Worm (Caenorhabditis elegans) whole organism, mixed stage, embryonic: ENCODE data around the gene H06H21.8.

Source experiments
- M03D4.4 ChIP-seq: sonication (generic microtip); optimal IDR thresholded peaks from 2 replicates; lab custom pipeline; 2017; ENCODE audit warnings: mild to moderate bottlenecking, missing genetic modification characterization, missing compliant biosample characterization
- bed-3 ChIP-seq: fragments of 200-800 bp; sonication (Bioruptor generic); optimal IDR thresholded peaks from 3 replicates; lab custom pipeline; 2018; ENCODE audit warnings: mild to moderate bottlenecking, missing genetic modification characterization, moderate library complexity, missing compliant biosample characterization
- blmp-1 ChIP-seq: fragments of 150-350 bp; optimal IDR thresholded peaks from 2 replicates; lab custom pipeline; 2014; ENCODE audit warnings: missing biosample characterization, missing genetic modification characterization
- ceh-39 ChIP-seq: fragments of 150-350 bp; optimal IDR thresholded peaks from 2 replicates; lab custom pipeline; 2014; ENCODE audit warnings: missing biosample characterization, missing genetic modification characterization
- ceh-43 ChIP-seq: fragments of 200-800 bp; sonication (Bioruptor generic); optimal IDR thresholded peaks from 2 replicates; lab custom pipeline; 2018; ENCODE audit warnings: mild to moderate bottlenecking, missing genetic modification characterization, moderate library complexity, missing compliant biosample characterization
- ceh-83 ChIP-seq: fragments of 200-800 bp; sonication (Bioruptor generic); optimal IDR thresholded peaks from 2 replicates; lab custom pipeline; 2018; ENCODE audit warnings: mild to moderate bottlenecking, missing genetic modification characterization, missing compliant biosample characterization
- ces-1 ChIP-seq: fragments of 150-350 bp; optimal IDR thresholded peaks from 2 replicates; lab custom pipeline; 2014; ENCODE audit warnings: missing biosample characterization, missing genetic modification reagents, missing genetic modification characterization
- cnd-1 ChIP-seq: fragments of 200-800 bp; sonication (Bioruptor generic); optimal IDR thresholded peaks from 2 replicates; lab custom pipeline; 2018; ENCODE audit warnings: mild to moderate bottlenecking, missing genetic modification characterization, missing compliant biosample characterization
- drap-1 ChIP-seq: fragments of 200-800 bp; sonication (Bioruptor generic); optimal IDR thresholded peaks from 3 replicates; lab custom pipeline; 2018; ENCODE audit warnings: mild to moderate bottlenecking, missing genetic modification characterization, missing compliant biosample characterization
- elt-1 ChIP-seq: sonication (generic microtip); optimal IDR thresholded peaks from 2 replicates; lab custom pipeline; 2017; ENCODE audit warnings: missing genetic modification characterization, mild to moderate bottlenecking, missing compliant biosample characterization, antibody characterized with exemption, moderate library complexity, borderline replicate concordance; ENCODE audit not compliant: insufficient read depth
- elt-3 ChIP-seq: fragments of 150-350 bp; optimal IDR thresholded peaks from 2 replicates; lab custom pipeline; 2014; ENCODE audit warnings: missing biosample characterization, missing genetic modification characterization
- flh-1 ChIP-seq: fragments of 200-800 bp; sonication (Bioruptor generic); optimal IDR thresholded peaks from 2 replicates; lab custom pipeline; 2018; ENCODE audit warnings: mild to moderate bottlenecking, missing genetic modification characterization, moderate library complexity, missing compliant biosample characterization
- ham-2 ChIP-seq: fragments of 200-800 bp; sonication (Bioruptor generic); optimal IDR thresholded peaks from 2 replicates; lab custom pipeline; 2018; ENCODE audit warnings: mild to moderate bottlenecking, missing genetic modification characterization, missing compliant biosample characterization
- hlh-1 ChIP-seq: fragments of 150-350 bp; optimal IDR thresholded peaks from 2 replicates; lab custom pipeline; 2014; ENCODE audit warnings: missing biosample characterization, missing genetic modification reagents, missing genetic modification characterization
- lin-13 ChIP-seq: fragments of 150-350 bp; optimal IDR thresholded peaks from 2 replicates; lab custom pipeline; 2014; ENCODE audit warnings: missing biosample characterization, missing genetic modification characterization
- lin-32 ChIP-seq: fragments of 200-800 bp; sonication (Bioruptor generic); optimal IDR thresholded peaks from 2 replicates; lab custom pipeline; 2018; ENCODE audit warnings: mild to moderate bottlenecking, missing genetic modification characterization, missing compliant biosample characterization
- lsy-2 ChIP-seq: fragments of 150-350 bp; optimal IDR thresholded peaks from 2 replicates; lab custom pipeline; 2014; ENCODE audit warnings: missing biosample characterization, missing genetic modification characterization
- mab-5 ChIP-seq: fragments of 150-350 bp; optimal IDR thresholded peaks from 2 replicates; lab custom pipeline; 2014; ENCODE audit warnings: missing biosample characterization, missing genetic modification characterization
- mep-1 ChIP-seq: fragments of 150-350 bp; optimal IDR thresholded peaks from 2 replicates; lab custom pipeline; 2017; ENCODE audit warnings: missing biosample characterization, missing genetic modification reagents, missing genetic modification characterization, inconsistent platforms
- mls-2 ChIP-seq: sonication (generic microtip); optimal IDR thresholded peaks from 2 replicates; lab custom pipeline; 2016; ENCODE audit warnings: mild to moderate bottlenecking, missing genetic modification characterization, moderate library complexity, missing compliant biosample characterization
- nhr-12 ChIP-seq: fragments of 150-350 bp; optimal IDR thresholded peaks from 2 replicates; lab custom pipeline; 2014; ENCODE audit warnings: missing biosample characterization, missing genetic modification characterization
- nhr-2 ChIP-seq: fragments of 150-350 bp; optimal IDR thresholded peaks from 2 replicates; lab custom pipeline; 2014; ENCODE audit warnings: missing biosample characterization, missing genetic modification characterization
- nhr-237 ChIP-seq: fragments of 150-350 bp; optimal IDR thresholded peaks from 2 replicates; lab custom pipeline; 2014; ENCODE audit warnings: missing biosample characterization, missing genetic modification characterization
- nhr-28 ChIP-seq: fragments of 150-350 bp; optimal IDR thresholded peaks from 2 replicates; lab custom pipeline; 2014; ENCODE audit warnings: missing biosample characterization, missing genetic modification characterization
- nhr-76 ChIP-seq: sonication (generic microtip); optimal IDR thresholded peaks from 2 replicates; lab custom pipeline; 2017; ENCODE audit warnings: missing biosample characterization, missing genetic modification characterization
- pha-4 ChIP-seq: fragments of 150-350 bp; optimal IDR thresholded peaks from 2 replicates; lab custom pipeline; 2018; ENCODE audit warnings: missing biosample characterization, missing genetic modification reagents, missing genetic modification characterization
- sem-2 ChIP-seq: fragments of 200-800 bp; sonication (Bioruptor generic); optimal IDR thresholded peaks from 2 replicates; lab custom pipeline; 2018; ENCODE audit warnings: mild to moderate bottlenecking, missing genetic modification characterization, missing compliant biosample characterization
- snpc-4 ChIP-seq: fragments of 150-350 bp; optimal IDR thresholded peaks from 2 replicates; lab custom pipeline; 2014; ENCODE audit warnings: missing biosample characterization, missing genetic modification characterization
- sptf-1 ChIP-seq: sonication (generic microtip); optimal IDR thresholded peaks from 2 replicates; lab custom pipeline; 2017; ENCODE audit warnings: mild to moderate bottlenecking, missing genetic modification characterization, moderate library complexity, missing compliant biosample characterization
- tbx-8 ChIP-seq: fragments of 200-800 bp; sonication (Bioruptor generic); optimal IDR thresholded peaks from 2 replicates; lab custom pipeline; 2018; ENCODE audit warnings: mild to moderate bottlenecking, missing genetic modification characterization, moderate library complexity, missing compliant biosample characterization
- unc-120 ChIP-seq: sonication (generic microtip); optimal IDR thresholded peaks from 2 replicates; lab custom pipeline; 2017; ENCODE audit warnings: missing genetic modification characterization, missing compliant biosample characterization; ENCODE audit not compliant: poor library complexity, severe bottlenecking
- unc-39 ChIP-seq: fragments of 150-350 bp; optimal IDR thresholded peaks from 2 replicates; lab custom pipeline; 2014; ENCODE audit warnings: missing biosample characterization, missing genetic modification characterization
- unc-62 ChIP-seq: fragments of 150-350 bp; optimal IDR thresholded peaks from 2 replicates; lab custom pipeline; 2014; ENCODE audit warnings: missing biosample characterization, missing genetic modification reagents, missing genetic modification characterization
- zip-8 ChIP-seq: fragments of 150-350 bp; optimal IDR thresholded peaks from 2 replicates; lab custom pipeline; 2014; ENCODE audit warnings: missing biosample characterization, missing genetic modification characterization
- ztf-11 ChIP-seq: fragments of 150-350 bp; optimal IDR thresholded peaks from 2 replicates; lab custom pipeline; 2014; ENCODE audit warnings: missing biosample characterization, missing genetic modification characterization

Gene H06H21.8

ce11 chrIV:4799114-4799513, 21.8 kb downstream of the H06H21.8 start, which contains the start of gene eor-1:
eor-1 (minus strand) TSS chrIV:4799178.
- TF ChIP-seq bed-3 (GFP tag; lab: Kevin White, UChicago) (no peak), mab-5 (tag; lab: Kevin White, UChicago) (no peak), ces-1 (GFP tag; lab: Kevin White, UChicago) (peak; percentile 63), zip-8 (no peak), blmp-1 (no peak), M03D4.4 (tag; lab: Kevin White, UChicago) (no peak), drap-1 (GFP tag; lab: Kevin White, UChicago) (no peak), ceh-39 (tag; lab: Kevin White, UChicago) (peak; percentile 89), unc-62 (GFP tag; lab: Kevin White, UChicago) (no peak), unc-39 (tag; lab: Kevin White, UChicago) (no peak), lin-13 (tag; lab: Kevin White, UChicago) (no peak), nhr-2 (tag; lab: Kevin White, UChicago) (no peak), unc-120 (tag; lab: Kevin White, UChicago) (no peak), sptf-1 (tag; lab: Kevin White, UChicago) (no peak), nhr-237 (tag; lab: Kevin White, UChicago) (peak; percentile 12), mep-1 (tag; lab: Kevin White, UChicago) (peak; percentile 0), nhr-76 (no peak), ham-2 (GFP tag; lab: Kevin White, UChicago) (no peak), lin-32 (GFP tag; lab: Kevin White, UChicago) (no peak), cnd-1 (tag; lab: Kevin White, UChicago) (no peak), sem-2 (no peak), flh-1 (no peak), elt-3 (tag; lab: Kevin White, UChicago) (no peak), tbx-8 (no peak), hlh-1 (tag; lab: Kevin White, UChicago) (no peak), ceh-43 (GFP tag; lab: Kevin White, UChicago) (no peak), snpc-4 (no peak), pha-4 (tag; lab: Kevin White, UChicago) (no peak), ceh-83 (GFP tag; lab: Kevin White, UChicago) (peak; percentile 14), nhr-28 (tag; lab: Kevin White, UChicago) (no peak), lsy-2 (tag; lab: Kevin White, UChicago) (peak; percentile 31), nhr-12 (tag; lab: Kevin White, UChicago) (no peak), ztf-11 (no peak), elt-1 (tag; lab: Kevin White, UChicago) (no peak), mls-2 (no peak)

- no peak for TF ChIP-seq elt-3 (tag; lab: Kevin White, UChicago)
- no peak for TF ChIP-seq bed-3 (GFP tag; lab: Kevin White, UChicago)
- no peak for TF ChIP-seq ceh-39 (tag; lab: Kevin White, UChicago)
- TF ChIP-seq ces-1 (GFP tag; lab: Kevin White, UChicago) = no peak
- no peak for TF ChIP-seq unc-39 (tag; lab: Kevin White, UChicago)
- no peak for TF ChIP-seq nhr-76
- TF ChIP-seq hlh-1 (tag; lab: Kevin White, UChicago) = no peak
These were observed 25.8 kb downstream of the H06H21.8 start for ce11 chrIV:4795111-4795510.

- TF ChIP-seq ham-2 (GFP tag; lab: Kevin White, UChicago) = no peak
- no peak for TF ChIP-seq elt-1 (tag; lab: Kevin White, UChicago)
- TF ChIP-seq cnd-1 (tag; lab: Kevin White, UChicago) = no peak
- TF ChIP-seq sptf-1 (tag; lab: Kevin White, UChicago) = no peak
- no peak for TF ChIP-seq pha-4 (tag; lab: Kevin White, UChicago)
- TF ChIP-seq drap-1 (GFP tag; lab: Kevin White, UChicago) = no peak
- no peak for TF ChIP-seq nhr-28 (tag; lab: Kevin White, UChicago)
- TF ChIP-seq elt-3 (tag; lab: Kevin White, UChicago) = no peak
- no peak for TF ChIP-seq sem-2
- TF ChIP-seq unc-39 (tag; lab: Kevin White, UChicago) = no peak
- no peak for TF ChIP-seq nhr-76
These were observed 31.5 kb downstream of the H06H21.8 start, which contains the start of gene R11E3.1 for ce11 chrIV:4789445-4789844. R11E3.1 (plus strand) TSS chrIV:4789745.
